Worm (Caenorhabditis elegans) whole organism, L4/young adult: Measurements from ENCODE around the gene R01B10.2.
"Not testable (repeated sequence)": the region's sequence is repeated elsewhere in the genome, so short reads cannot be mapped to it uniquely, and the experiment has no call there.

Experiments
- W03F9.2 ChIP-seq: fragments of 150-350 bp; optimal IDR thresholded peaks from 2 replicates; lab custom pipeline; 2014; ENCODE audit warnings: missing biosample characterization, missing genetic modification characterization
- dao-5 ChIP-seq: sonication (generic microtip); optimal IDR thresholded peaks from 2 replicates; lab custom pipeline; 2016; ENCODE audit warnings: missing genotype, missing genetic modification characterization, moderate library complexity, missing compliant biosample characterization
- him-1 ChIP-seq: sonication (generic microtip); optimal IDR thresholded peaks from 2 replicates; lab custom pipeline; 2016; ENCODE audit warnings: missing genotype, missing genetic modification reagents, missing genetic modification characterization, missing compliant biosample characterization

Gene R01B10.2

DNA sequence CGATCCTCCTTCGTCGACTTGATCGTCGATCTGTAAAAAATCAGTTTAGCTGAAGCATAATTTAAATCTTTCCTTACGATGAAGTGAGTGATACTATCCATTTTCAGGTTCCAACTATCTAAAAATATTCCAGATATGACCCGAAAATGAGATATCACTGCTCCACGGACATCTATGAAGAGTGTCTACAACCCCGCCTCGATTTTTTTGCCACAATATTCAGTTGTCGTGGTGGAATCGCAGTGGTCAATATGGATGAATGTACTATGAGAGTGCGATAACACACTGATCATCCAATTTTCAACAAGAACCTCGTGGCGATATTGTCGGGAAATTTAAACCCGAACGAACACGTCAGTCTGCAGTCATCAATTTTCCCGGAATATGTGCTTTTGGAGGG, at the start of gene R01B10.2:
R01B10.2 (minus strand) TSS at position 101 of the 400 bp plus-strand sequence.
- TF ChIP-seq W03F9.2 (tag; lab: Kevin White, UChicago) = no peak
- no peak for TF ChIP-seq him-1 (tag; lab: Kevin White, UChicago)

DNA sequence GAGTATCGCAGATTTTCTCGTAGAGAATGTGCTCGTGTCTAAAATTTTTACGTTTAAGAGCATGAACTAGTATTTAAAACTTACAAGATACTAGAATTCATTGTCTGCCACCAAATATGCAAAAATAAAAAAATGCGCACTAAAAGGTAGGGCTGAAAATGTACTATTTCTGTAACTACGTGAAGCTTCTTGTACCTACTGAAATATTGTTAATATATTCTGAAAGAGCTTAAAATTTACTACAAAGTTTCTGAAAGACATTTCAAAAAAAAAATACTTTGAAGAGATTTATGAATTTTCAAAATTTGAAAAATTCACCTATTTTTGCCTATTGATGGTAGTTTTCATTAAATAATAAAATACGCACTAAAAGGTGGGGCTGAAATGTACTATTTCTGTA, 28.7 kb upstream of the R01B10.2 start, which contains the start of gene fbxa-214:
fbxa-214 (minus strand) TSS at position 101 of the 400 bp plus-strand sequence.
- not testable (repeated sequence) for TF ChIP-seq W03F9.2, him-1, dao-5 (tag; lab: Kevin White, UChicago)

DNA sequence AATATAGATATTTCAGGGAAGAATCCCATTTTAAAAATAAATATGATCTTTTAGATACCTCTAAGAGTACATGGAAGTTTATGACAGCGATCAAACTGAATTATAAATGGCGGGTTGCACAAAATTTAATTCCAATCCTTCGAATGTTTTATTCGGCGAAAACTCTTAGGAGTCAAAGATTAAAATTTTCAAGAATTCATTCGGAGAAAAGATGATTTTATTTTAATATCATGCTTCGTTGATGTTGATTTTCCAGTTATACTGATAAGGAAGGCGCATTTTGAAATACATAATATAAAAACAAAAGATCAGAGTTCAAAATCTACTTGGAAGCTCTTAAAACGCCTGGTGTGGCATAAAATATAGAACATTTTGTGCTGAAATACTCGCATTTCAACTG, 25.8 kb upstream of the R01B10.2 start, which contains the start of gene srh-10:
srh-10 (minus strand) TSS at position 29 of the 400 bp plus-strand sequence.
- TF ChIP-seq W03F9.2 (tag; lab: Kevin White, UChicago) (no peak), dao-5 (tag; lab: Kevin White, UChicago) (no peak), him-1 (tag; lab: Kevin White, UChicago) (no peak)

DNA sequence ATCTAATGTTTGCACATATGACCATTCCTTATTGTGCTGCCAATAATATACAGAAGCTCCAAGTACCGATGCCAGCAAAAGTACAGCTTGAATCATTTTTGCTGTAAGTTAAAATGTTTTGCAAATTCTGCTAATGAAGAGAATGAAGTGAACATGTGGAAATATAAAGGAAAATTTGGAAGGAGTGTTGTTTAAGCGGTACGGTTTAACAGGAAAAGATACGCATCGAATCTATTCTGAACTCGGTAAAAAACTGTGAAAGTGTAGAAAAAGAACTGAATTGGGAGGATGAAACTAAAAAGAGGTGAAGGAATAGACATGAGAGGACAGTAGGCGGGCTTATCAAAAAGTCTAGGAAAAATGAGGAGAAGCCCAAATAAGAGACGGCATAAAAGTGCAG, 22.1 kb upstream of the R01B10.2 start, which contains the start of gene Y38A10A.2:
Y38A10A.2 (minus strand) TSS at position 101 of the 400 bp plus-strand sequence.
- no peak for TF ChIP-seq W03F9.2 (tag; lab: Kevin White, UChicago)
- TF ChIP-seq him-1 (tag; lab: Kevin White, UChicago) = no peak
- no peak for TF ChIP-seq dao-5 (tag; lab: Kevin White, UChicago)

DNA sequence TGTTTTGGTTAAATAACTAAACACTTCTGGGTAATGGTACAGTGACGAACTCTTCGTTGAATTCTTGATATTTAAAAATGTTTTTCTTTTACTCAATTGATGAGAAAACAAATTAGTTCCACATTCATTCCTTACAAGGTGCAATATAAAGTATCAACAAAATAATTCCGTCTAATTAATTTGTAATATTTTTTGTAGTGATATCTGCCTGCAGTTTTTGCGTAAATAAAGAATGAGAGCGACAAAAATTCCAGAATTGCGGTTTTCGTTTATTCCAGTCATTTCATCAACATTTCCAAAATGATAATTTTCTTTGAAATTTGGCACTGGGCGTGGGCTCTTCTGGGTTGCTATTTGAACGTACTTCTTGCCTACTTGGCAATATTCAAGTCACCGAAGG, 14.0 kb upstream of the R01B10.2 start, which contains the start of gene srd-20:
srd-20 (plus strand) TSS at position 301 of the 400 bp plus-strand sequence.
- TF ChIP-seq dao-5 (tag; lab: Kevin White, UChicago) = no peak
- TF ChIP-seq W03F9.2 (tag; lab: Kevin White, UChicago) = no peak
- no peak for TF ChIP-seq him-1 (tag; lab: Kevin White, UChicago)

DNA sequence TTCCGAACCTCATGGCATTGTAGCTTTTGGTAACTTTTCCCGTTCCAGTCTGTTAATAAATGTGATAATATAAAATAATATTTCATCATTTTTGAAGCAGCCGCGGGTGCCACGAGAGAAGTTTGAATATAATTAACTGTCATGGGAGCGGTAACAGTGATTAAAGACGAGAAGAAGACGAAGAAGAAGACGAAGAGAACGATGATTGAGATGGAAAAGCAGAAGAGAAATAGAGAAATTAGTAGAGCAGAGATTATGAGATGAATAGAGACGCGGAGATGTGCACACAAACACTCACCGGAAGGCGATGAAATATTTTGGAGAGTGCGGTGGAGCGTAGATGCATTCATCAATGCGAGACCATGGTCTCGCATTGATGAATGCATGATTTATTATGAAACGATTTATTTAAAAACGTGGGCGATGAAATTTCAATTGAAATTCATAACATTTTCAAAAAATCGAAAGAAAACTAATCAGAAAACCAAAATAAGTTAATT, 12.0 kb upstream of the R01B10.2 start, which contains the start of gene seip-1:
seip-1 (minus strand) TSS at position 51 of the 500 bp plus-strand sequence.
- TF ChIP-seq dao-5 (tag; lab: Kevin White, UChicago) = no peak
- peak; percentile 92 for TF ChIP-seq W03F9.2 (tag; lab: Kevin White, UChicago)
- peak; percentile 56 for TF ChIP-seq him-1 (tag; lab: Kevin White, UChicago)

DNA sequence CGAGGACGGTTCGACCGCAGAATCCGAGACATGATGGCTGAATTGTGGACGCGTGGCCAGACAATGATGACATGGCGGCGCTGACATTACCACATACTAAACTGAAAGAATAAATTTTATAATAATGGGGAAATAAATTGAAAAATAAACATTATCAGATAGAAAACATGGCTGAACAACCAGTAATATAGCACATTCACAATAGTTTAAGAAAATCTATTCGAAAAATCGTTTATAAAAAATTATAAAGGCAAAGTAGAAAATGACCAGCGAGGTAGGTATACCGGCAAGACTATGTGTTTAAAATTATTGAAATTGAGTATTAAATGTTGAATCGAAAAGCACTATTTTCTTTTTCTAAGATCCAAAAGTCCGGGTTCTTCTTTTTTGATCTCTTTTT, 9.9 kb upstream of the R01B10.2 start, which contains the start of gene jamp-1:
jamp-1 (minus strand) TSS at position 101 of the 400 bp plus-strand sequence.
- TF ChIP-seq W03F9.2 (tag; lab: Kevin White, UChicago) (no peak), him-1 (tag; lab: Kevin White, UChicago) (no peak), dao-5 (tag; lab: Kevin White, UChicago) (no peak)

DNA sequence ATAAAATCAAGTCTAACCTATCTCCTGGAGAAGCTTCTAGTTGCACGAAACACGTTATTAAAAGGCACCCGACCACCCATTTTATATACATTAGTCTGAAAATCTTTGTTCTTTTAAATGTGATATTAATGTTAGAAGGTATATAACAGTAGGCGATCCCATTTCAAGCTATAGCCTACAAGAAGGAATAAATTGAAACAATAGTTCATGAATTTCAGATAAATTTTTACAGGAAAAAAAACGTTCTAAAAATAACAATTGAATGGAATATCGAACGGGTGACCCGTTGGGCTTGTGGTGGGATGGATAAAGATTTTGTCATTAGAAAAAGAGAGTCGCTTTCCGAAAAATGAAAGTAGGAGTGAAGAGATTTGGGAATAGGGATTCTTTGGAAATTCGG, 6.5 kb upstream of the R01B10.2 start, which contains the start of gene pgap-3:
pgap-3 (minus strand) TSS at position 101 of the 400 bp plus-strand sequence.
- no peak for TF ChIP-seq dao-5 (tag; lab: Kevin White, UChicago)
- no peak for TF ChIP-seq him-1 (tag; lab: Kevin White, UChicago)
- no peak for TF ChIP-seq W03F9.2 (tag; lab: Kevin White, UChicago)

DNA sequence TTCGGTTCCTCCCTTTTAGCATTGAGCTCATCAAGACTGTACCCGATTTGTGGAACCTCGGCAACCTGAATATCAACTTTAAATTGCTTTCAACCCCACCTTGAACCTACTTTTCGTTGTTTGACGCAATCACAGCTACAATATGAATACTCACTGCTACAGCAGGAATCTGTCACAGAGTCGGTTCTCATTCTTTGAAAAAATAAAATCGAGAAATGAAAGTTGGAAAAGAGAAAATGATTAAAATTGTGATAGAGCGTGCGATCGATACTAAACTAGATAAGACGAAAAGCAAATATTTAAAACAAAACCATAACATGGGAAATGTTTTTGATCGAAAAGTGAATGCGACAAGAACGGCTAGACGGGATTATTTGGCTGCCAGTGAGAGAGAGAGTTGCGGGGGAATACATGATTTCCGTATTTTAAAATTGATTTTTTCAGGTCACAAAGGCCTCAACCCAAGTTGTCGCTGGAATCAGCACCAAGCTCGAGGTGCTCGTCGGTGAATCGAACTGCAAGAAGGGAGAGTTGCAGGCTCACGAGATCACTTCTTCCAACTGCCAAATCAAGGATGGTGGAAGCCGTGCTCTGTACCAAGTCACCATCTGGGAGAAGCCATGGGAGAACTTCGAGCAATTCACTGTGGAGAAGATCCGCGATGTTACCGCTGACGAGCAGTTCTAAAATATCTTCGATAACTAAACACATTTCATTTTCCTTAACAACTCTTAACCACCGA, 3.7 kb upstream of the R01B10.2 start, which contains the start of gene R01B10.3:
R01B10.3 (minus strand) TSS at position 277 of the 742 bp plus-strand sequence.
- TF ChIP-seq him-1 (tag; lab: Kevin White, UChicago) (no peak), dao-5 (tag; lab: Kevin White, UChicago) (no peak)

DNA sequence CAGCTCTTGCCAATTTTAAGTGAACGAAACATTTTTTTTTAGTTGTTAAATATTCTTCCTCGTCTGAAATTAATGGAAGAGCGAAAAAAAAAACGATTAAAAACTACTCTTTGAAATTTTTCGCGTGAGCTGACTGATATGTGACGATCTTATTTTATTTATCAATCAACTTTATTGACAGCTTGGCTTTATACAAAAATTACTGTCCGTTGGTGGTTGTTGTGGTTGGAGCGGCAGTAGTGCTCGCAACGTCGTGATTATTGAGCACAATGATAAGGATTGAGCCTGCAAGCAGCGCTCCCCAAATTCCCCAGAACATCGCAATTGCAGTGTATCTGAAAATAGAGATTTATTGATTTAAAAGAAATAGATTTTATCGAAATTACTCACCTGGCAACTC, 3.2 kb upstream of the R01B10.2 start:
- no peak for TF ChIP-seq dao-5 (tag; lab: Kevin White, UChicago)
- TF ChIP-seq him-1 (tag; lab: Kevin White, UChicago) = no peak
- no peak for TF ChIP-seq W03F9.2 (tag; lab: Kevin White, UChicago)

DNA sequence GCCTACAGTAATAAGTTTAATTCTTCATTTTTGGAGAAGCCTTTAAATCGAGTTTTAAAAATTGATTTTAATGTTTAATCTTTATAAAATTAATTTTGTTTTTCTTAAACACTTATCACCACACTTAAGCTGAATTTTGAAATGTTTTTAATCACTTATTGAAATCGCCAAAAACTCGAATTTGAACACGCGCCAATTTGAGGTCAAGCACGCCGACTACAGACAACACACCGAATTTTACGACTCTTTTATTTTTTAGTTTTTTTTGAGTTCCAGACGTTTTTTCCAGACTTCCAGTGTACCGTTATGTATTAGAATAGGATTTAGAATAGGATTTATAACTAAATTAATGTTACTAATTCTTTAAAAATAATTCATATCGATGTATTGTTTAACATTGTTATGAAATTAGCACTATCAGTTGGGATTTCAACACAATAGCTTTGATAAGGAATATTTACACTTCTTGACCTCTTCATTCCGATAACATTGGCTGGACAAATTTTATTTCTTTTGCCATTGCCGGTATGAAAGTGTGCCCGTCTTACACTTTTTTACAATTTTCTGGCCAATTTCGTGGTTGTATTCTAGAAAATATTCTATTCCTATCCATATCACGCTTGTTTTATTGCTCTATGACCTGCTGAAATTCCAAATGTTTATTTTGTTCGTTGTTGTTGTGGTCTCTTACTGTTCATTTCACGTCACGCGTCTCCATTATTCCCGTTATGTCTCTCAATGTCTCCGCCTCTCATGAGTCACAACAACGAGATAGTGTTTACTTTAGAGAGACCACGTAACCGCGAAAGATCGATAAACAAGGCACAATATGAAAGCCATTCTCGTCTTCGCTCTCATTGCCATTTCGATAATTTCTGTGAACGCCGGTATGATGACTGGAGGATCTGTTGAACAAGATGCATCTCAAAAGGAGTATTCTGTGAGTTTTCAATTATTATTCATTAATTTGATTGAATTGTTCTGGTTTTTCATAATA, 2.3 kb upstream of the R01B10.2 start, which contains the start of gene cpi-2:
cpi-2 (plus strand) TSS at position 788 of the 997 bp plus-strand sequence.
- TF ChIP-seq him-1 (tag; lab: Kevin White, UChicago) = no peak
- no peak for TF ChIP-seq W03F9.2 (tag; lab: Kevin White, UChicago)
- no peak for TF ChIP-seq dao-5 (tag; lab: Kevin White, UChicago)
